Fruit fly (Drosophila melanogaster) whole organism, prepupa: ENCODE results near the gene CG17855.
A peak's percentile ranks its signal among the peaks of the same experiment; 100 is the strongest.

Source experiments
- Blimp-1 ChIP-seq: fragments of 200-800 bp; sonication (Bioruptor generic); optimal IDR thresholded peaks from 3 replicates; lab custom pipeline; 2017; ENCODE audit warnings: missing biosample characterization, missing genetic modification characterization, mild to moderate bottlenecking, moderate library complexity, missing genetic modification reagents
- CG10631 ChIP-seq: fragments of 200-800 bp; sonication (Bioruptor generic); optimal IDR thresholded peaks from 2 replicates; lab custom pipeline; 2016; ENCODE audit warnings: missing biosample characterization, missing genetic modification characterization
- CG11762 ChIP-seq: fragments of 200-800 bp; sonication (Bioruptor generic); optimal IDR thresholded peaks from 3 replicates; lab custom pipeline; 2016; ENCODE audit warnings: missing biosample characterization, missing genetic modification characterization; ENCODE audit not compliant: insufficient read depth
- CG11902 ChIP-seq: fragments of 200-800 bp; sonication (Bioruptor generic); optimal IDR thresholded peaks from 3 replicates; lab custom pipeline; 2016; ENCODE audit warnings: missing biosample characterization, missing genetic modification characterization
- CG15336 ChIP-seq: fragments of 200-800 bp; sonication (Bioruptor generic); IDR thresholded peaks from 2 replicates; pipeline ENCODE4 v1.3.6; 2022; ENCODE audit warnings: missing biosample characterization, missing genetic modification characterization
- CG1621 ChIP-seq: fragments of 200-800 bp; sonication (Bioruptor generic); optimal IDR thresholded peaks from 3 replicates; lab custom pipeline; 2018; ENCODE audit warnings: missing biosample characterization, mild to moderate bottlenecking, missing genetic modification characterization
- CG16779 ChIP-seq: fragments of 200-800 bp; sonication (Bioruptor generic); optimal IDR thresholded peaks from 3 replicates; lab custom pipeline; 2017; ENCODE audit warnings: missing biosample characterization, mild to moderate bottlenecking, missing genetic modification characterization
- CG3032 ChIP-seq: fragments of 200-800 bp; optimal IDR thresholded peaks from 2 replicates; lab custom pipeline; 2019; ENCODE audit warnings: missing biosample characterization, mild to moderate bottlenecking, missing genetic modification characterization, moderate library complexity
- CG31627 ChIP-seq: fragments of 200-800 bp; sonication (Bioruptor generic); optimal IDR thresholded peaks from 3 replicates; lab custom pipeline; 2016; ENCODE audit warnings: missing biosample characterization, missing genetic modification characterization
- CG32006 ChIP-seq: fragments of 200-800 bp; sonication (Bioruptor generic); optimal IDR thresholded peaks from 3 replicates; lab custom pipeline; 2017; ENCODE audit warnings: missing biosample characterization, mild to moderate bottlenecking, missing genetic modification characterization
- CG3919 ChIP-seq: fragments of 200-800 bp; sonication (Bioruptor generic); optimal IDR thresholded peaks from 3 replicates; lab custom pipeline; 2016; ENCODE audit warnings: missing biosample characterization, missing genetic modification characterization
- CG4318 ChIP-seq: fragments of 200-800 bp; sonication (Bioruptor generic); optimal IDR thresholded peaks from 3 replicates; lab custom pipeline; 2017; ENCODE audit warnings: missing biosample characterization, mild to moderate bottlenecking, missing genetic modification characterization
- CG6276 ChIP-seq: fragments of 200-800 bp; sonication (Bioruptor generic); optimal IDR thresholded peaks from 2 replicates; lab custom pipeline; 2017; ENCODE audit warnings: missing biosample characterization, mild to moderate bottlenecking, missing genetic modification characterization
- CG6792 ChIP-seq: fragments of 200-800 bp; sonication (Bioruptor generic); optimal IDR thresholded peaks from 3 replicates; lab custom pipeline; 2016; ENCODE audit warnings: missing biosample characterization, missing genetic modification characterization
- CG6808 ChIP-seq: fragments of 200-800 bp; sonication (Bioruptor generic); optimal IDR thresholded peaks from 3 replicates; lab custom pipeline; 2017; ENCODE audit warnings: missing biosample characterization, missing genetic modification characterization, mild to moderate bottlenecking, moderate library complexity, missing genetic modification reagents
- CG6854 ChIP-seq: fragments of 200-800 bp; sonication (Bioruptor generic); optimal IDR thresholded peaks from 2 replicates; lab custom pipeline; 2017; ENCODE audit warnings: missing biosample characterization, mild to moderate bottlenecking, missing genetic modification characterization
- CG8632 ChIP-seq: fragments of 200-800 bp; sonication (Bioruptor generic); optimal IDR thresholded peaks from 3 replicates; lab custom pipeline; 2016; ENCODE audit warnings: missing biosample characterization, missing genetic modification characterization
- Eip75B ChIP-seq: fragments of 200-800 bp; sonication (Bioruptor generic); optimal IDR thresholded peaks from 3 replicates; lab custom pipeline; 2016; ENCODE audit warnings: missing biosample characterization, missing genetic modification characterization
- Eip78C ChIP-seq: fragments of 200-800 bp; sonication (Bioruptor generic); peaks from one replicate; lab custom pipeline; 2016; ENCODE audit warnings: missing biosample characterization, missing genetic modification characterization
- Eip93F ChIP-seq: fragments of 200-800 bp; sonication (Bioruptor generic); optimal IDR thresholded peaks from 2 replicates; lab custom pipeline; 2016; ENCODE audit warnings: missing biosample characterization, mild to moderate bottlenecking, missing genetic modification characterization
- Ets21C ChIP-seq: fragments of 200-800 bp; sonication (Bioruptor generic); optimal IDR thresholded peaks from 3 replicates; lab custom pipeline; 2016; ENCODE audit warnings: missing biosample characterization, missing genetic modification characterization
- Hr4 ChIP-seq: fragments of 200-800 bp; sonication (Bioruptor generic); optimal IDR thresholded peaks from 3 replicates; lab custom pipeline; 2016; ENCODE audit warnings: missing biosample characterization, missing genetic modification characterization
- Lpt ChIP-seq: fragments of 200-800 bp; sonication (Bioruptor generic); optimal IDR thresholded peaks from 3 replicates; lab custom pipeline; 2016; ENCODE audit warnings: missing biosample characterization, missing genetic modification characterization
- Met ChIP-seq: fragments of 200-800 bp; sonication (Bioruptor generic); optimal IDR thresholded peaks from 3 replicates; lab custom pipeline; 2016; ENCODE audit warnings: missing biosample characterization, missing genetic modification characterization
- OdsH ChIP-seq: fragments of 200-800 bp; sonication (Bioruptor generic); optimal IDR thresholded peaks from 3 replicates; lab custom pipeline; 2016; ENCODE audit warnings: missing biosample characterization, missing genetic modification characterization
- Smox ChIP-seq: fragments of 200-800 bp; sonication (Bioruptor generic); optimal IDR thresholded peaks from 3 replicates; lab custom pipeline; 2016; ENCODE audit warnings: missing biosample characterization, missing genetic modification characterization
- Sox102F ChIP-seq: fragments of 200-800 bp; sonication (Bioruptor generic); optimal IDR thresholded peaks from 2 replicates; lab custom pipeline; 2016; ENCODE audit warnings: missing biosample characterization, mild to moderate bottlenecking, missing genetic modification characterization
- Sox14 ChIP-seq: fragments of 200-800 bp; sonication (Bioruptor generic); optimal IDR thresholded peaks from 3 replicates; lab custom pipeline; 2016; ENCODE audit warnings: missing biosample characterization, missing genetic modification characterization
- Sox15 ChIP-seq: fragments of 200-800 bp; sonication (Bioruptor generic); optimal IDR thresholded peaks from 3 replicates; lab custom pipeline; 2016; ENCODE audit warnings: missing biosample characterization, missing genetic modification characterization
- achi ChIP-seq: fragments of 200-800 bp; sonication (Bioruptor generic); optimal IDR thresholded peaks from 3 replicates; lab custom pipeline; 2016; ENCODE audit warnings: missing biosample characterization, missing genetic modification characterization
- cyc ChIP-seq: fragments of 200-800 bp; sonication (Bioruptor generic); optimal IDR thresholded peaks from 3 replicates; lab custom pipeline; 2016; ENCODE audit warnings: missing biosample characterization, missing genetic modification characterization
- eg ChIP-seq: fragments of 200-800 bp; sonication (Bioruptor generic); IDR thresholded peaks from 3 replicates; pipeline ENCODE4 v1.3.6; 2022; ENCODE audit warnings: missing biosample characterization, missing genetic modification characterization
- esn ChIP-seq: fragments of 200-800 bp; sonication (Bioruptor generic); optimal IDR thresholded peaks from 2 replicates; lab custom pipeline; 2016; ENCODE audit warnings: missing biosample characterization, mild to moderate bottlenecking, missing genetic modification characterization, moderate library complexity
- fd59A ChIP-seq: fragments of 200-800 bp; sonication (Bioruptor generic); optimal IDR thresholded peaks from 2 replicates; lab custom pipeline; 2017; ENCODE audit warnings: missing biosample characterization, mild to moderate bottlenecking, missing genetic modification characterization, missing genetic modification reagents
- fd85E ChIP-seq: fragments of 200-800 bp; sonication (Bioruptor generic); optimal IDR thresholded peaks from 3 replicates; lab custom pipeline; 2016; ENCODE audit warnings: missing biosample characterization, missing genetic modification characterization
- fkh ChIP-seq: fragments of 200-800 bp; sonication (Bioruptor generic); optimal IDR thresholded peaks from 3 replicates; lab custom pipeline; 2017; ENCODE audit warnings: missing biosample characterization, mild to moderate bottlenecking, missing genetic modification characterization, moderate library complexity
- lz ChIP-seq: fragments of 200-800 bp; sonication (Bioruptor generic); optimal IDR thresholded peaks from 3 replicates; lab custom pipeline; 2016; ENCODE audit warnings: missing biosample characterization, missing genetic modification characterization
- net ChIP-seq: fragments of 200-800 bp; sonication (Bioruptor generic); optimal IDR thresholded peaks from 3 replicates; lab custom pipeline; 2016; ENCODE audit warnings: missing biosample characterization, missing genetic modification characterization
- pdm3 ChIP-seq: fragments of 200-800 bp; sonication (Bioruptor generic); optimal IDR thresholded peaks from 3 replicates; lab custom pipeline; 2016; ENCODE audit warnings: missing biosample characterization, missing genetic modification characterization
- salr ChIP-seq, 2 experiments: fragments of 200-800 bp; sonication (Bioruptor generic); optimal IDR thresholded peaks; 3 replicates each; lab custom pipeline; 2016 to 2018; ENCODE audit warnings: missing biosample characterization in 2 of 2, missing genetic modification characterization in 2 of 2, mild to moderate bottlenecking in 1 of 2
- spab ChIP-seq: fragments of 200-800 bp; sonication (Bioruptor generic); optimal IDR thresholded peaks from 2 replicates; lab custom pipeline; 2017; ENCODE audit warnings: missing biosample characterization, mild to moderate bottlenecking, missing genetic modification characterization, missing genetic modification reagents
- svp ChIP-seq: fragments of 200-800 bp; sonication (Bioruptor generic); peaks from one replicate; lab custom pipeline; 2016; ENCODE audit warnings: missing biosample characterization, missing genetic modification characterization
- topi ChIP-seq: fragments of 200-800 bp; sonication (Bioruptor generic); optimal IDR thresholded peaks from 3 replicates; lab custom pipeline; 2016; ENCODE audit warnings: missing biosample characterization, missing genetic modification characterization
- vri ChIP-seq: fragments of 200-800 bp; sonication (Bioruptor generic); optimal IDR thresholded peaks from 3 replicates; lab custom pipeline; 2016; ENCODE audit warnings: missing biosample characterization, mild to moderate bottlenecking, missing genetic modification characterization

The CG17855 gene

DNA sequence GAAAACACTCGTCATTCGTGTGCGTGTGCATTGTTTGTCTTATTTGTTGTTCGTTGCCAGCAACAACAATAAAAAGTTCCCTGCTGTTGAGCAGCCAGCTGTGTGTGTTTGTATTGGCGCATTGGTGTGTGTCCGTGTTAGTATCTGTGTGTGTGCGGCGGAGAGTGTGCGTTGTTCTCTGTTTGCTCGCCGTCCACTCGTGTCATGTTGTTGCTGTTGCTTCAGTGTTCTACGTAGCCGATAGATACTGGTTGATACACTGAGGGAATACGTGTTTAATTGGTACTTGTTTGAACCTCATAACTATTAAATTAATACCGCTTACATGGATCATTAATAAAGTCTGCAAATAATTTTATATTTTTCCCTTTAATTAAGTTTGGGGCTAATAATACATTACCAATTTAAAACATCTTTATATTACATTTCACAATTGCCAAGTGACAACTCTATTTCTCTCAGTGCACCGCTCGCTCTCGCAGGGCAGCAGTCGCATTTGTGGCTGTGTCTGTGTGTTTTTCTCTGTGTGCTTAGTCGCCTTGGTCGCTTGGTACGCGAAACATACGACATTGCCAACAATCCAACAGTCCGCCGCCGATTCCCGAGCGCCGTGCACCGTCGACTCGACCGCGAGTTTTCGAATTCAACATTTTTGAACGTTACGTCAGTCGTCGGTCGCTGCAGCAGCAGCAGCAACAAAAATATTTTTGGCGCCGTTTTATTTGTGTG, 28.2 kb downstream of the CG17855 start, which contains the start of gene brwl (continued):
- TF ChIP-seq vri (GFP tag; lab: Kevin White, UChicago), result peak; percentile 97
- peak; percentile 97 for TF ChIP-seq Sox15
- TF ChIP-seq spab (GFP tag; lab: Kevin White, UChicago), result peak; percentile 99
- TF ChIP-seq Blimp-1 (GFP tag; lab: Kevin White, UChicago), result peak; percentile 93
- peak; percentile 96 for TF ChIP-seq fd85E (GFP tag; lab: Kevin White, UChicago)
- peak; percentile 99 for TF ChIP-seq CG15336
- peak; percentile 98 for TF ChIP-seq CG11762
- TF ChIP-seq esn (GFP tag; lab: Kevin White, UChicago), result peak; percentile 99
- peak; percentile 99 for TF ChIP-seq CG31627 (GFP tag; lab: Kevin White, UChicago)
- TF ChIP-seq Eip75B (GFP tag; lab: Kevin White, UChicago), result peak; percentile 99
- peak; percentile 99 for TF ChIP-seq Sox14 (GFP tag; lab: Kevin White, UChicago)
- peak; percentile 97 for TF ChIP-seq CG6808 (GFP tag; lab: Kevin White, UChicago)
- peak; percentile 99 for TF ChIP-seq CG6792 (GFP tag; lab: Kevin White, UChicago)
- peak; percentile 98 for TF ChIP-seq CG6276 (GFP tag; lab: Kevin White, UChicago)
- peak; percentile 98 for TF ChIP-seq Met
- peak; percentile 100 for TF ChIP-seq Eip78C (GFP tag; lab: Kevin White, UChicago)
- TF ChIP-seq cyc, result peak; percentile 98
- TF ChIP-seq CG3032 (tag; lab: Kevin White, UChicago), result peak; percentile 99
- peak; percentile 98 for TF ChIP-seq achi (GFP tag; lab: Kevin White, UChicago)
- peak; percentile 97 for TF ChIP-seq CG1621 (tag; lab: Kevin White, UChicago)
- TF ChIP-seq CG3919 (GFP tag; lab: Kevin White, UChicago), result peak; percentile 99
- TF ChIP-seq pdm3 (GFP tag; lab: Kevin White, UChicago), result peak; percentile 99
- TF ChIP-seq CG8632 (GFP tag; lab: Kevin White, UChicago), result peak; percentile 98
- TF ChIP-seq fkh (GFP tag; lab: Kevin White, UChicago), result peak; percentile 98
- peak; percentile 94 for TF ChIP-seq CG6854
- TF ChIP-seq net (GFP tag; lab: Kevin White, UChicago), result peak; percentile 99
- TF ChIP-seq CG16779, result peak; percentile 97
- peak; percentile 99 for TF ChIP-seq CG10631 (GFP tag; lab: Kevin White, UChicago)
- peak; percentile 99 for TF ChIP-seq lz
- TF ChIP-seq eg (GFP tag; lab: Robert Waterston, UW), result peak; percentile 99
- peak; percentile 99 for TF ChIP-seq Lpt

DNA sequence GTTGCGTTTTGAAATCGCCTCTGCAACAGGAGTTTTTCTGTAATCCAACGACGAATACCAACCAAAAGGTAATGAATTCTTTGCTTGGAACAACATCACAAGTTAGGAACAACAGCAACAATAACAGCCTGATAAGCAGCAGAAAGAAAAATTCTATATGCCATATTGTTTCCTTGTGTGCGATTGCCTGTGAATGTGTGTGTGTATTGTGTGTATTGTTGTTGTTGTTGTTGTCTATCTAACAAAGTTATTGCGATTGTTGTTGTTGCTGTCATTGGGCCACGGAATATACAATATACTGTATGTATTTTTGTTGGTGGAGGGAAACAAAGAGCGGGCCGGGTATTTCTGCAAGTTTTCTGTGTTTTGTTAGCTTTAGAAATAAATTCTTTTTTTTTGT, 28.8 kb downstream of the CG17855 start:
- no peak for TF ChIP-seq Ets21C
- no peak for TF ChIP-seq OdsH (GFP tag; lab: Kevin White, UChicago)
- TF ChIP-seq fd59A (GFP tag; lab: Kevin White, UChicago), result no peak

- peak; percentile 95 for TF ChIP-seq CG6792 (GFP tag; lab: Kevin White, UChicago)
- peak; percentile 92 for TF ChIP-seq Hr4 (GFP tag; lab: Kevin White, UChicago)
- TF ChIP-seq fkh (GFP tag; lab: Kevin White, UChicago), result peak; percentile 70
- TF ChIP-seq CG6276 (GFP tag; lab: Kevin White, UChicago), result peak; percentile 98
- peak; percentile 88 for TF ChIP-seq fd85E (GFP tag; lab: Kevin White, UChicago)
- TF ChIP-seq CG32006 (GFP tag; lab: Kevin White, UChicago), result peak; percentile 98
- TF ChIP-seq svp, result peak; percentile 97
- peak; percentile 85 for TF ChIP-seq Eip93F (GFP tag; lab: Kevin White, UChicago)
- peak; percentile 97 for TF ChIP-seq esn (GFP tag; lab: Kevin White, UChicago)
- peak; percentile 95 for TF ChIP-seq topi (GFP tag; lab: Kevin White, UChicago)
- peak; percentile 88 for TF ChIP-seq Blimp-1 (GFP tag; lab: Kevin White, UChicago)
- TF ChIP-seq CG11902, result peak; percentile 90
- peak; percentile 99 for TF ChIP-seq CG6808 (GFP tag; lab: Kevin White, UChicago)
- peak; percentile 96 for TF ChIP-seq Smox (GFP tag; lab: Kevin White, UChicago)
- peak; percentile 97 for TF ChIP-seq CG4318 (GFP tag; lab: Kevin White, UChicago)
- peak; percentile 94 for TF ChIP-seq Sox102F
- TF ChIP-seq Eip78C (GFP tag; lab: Kevin White, UChicago), result peak; percentile 99
- TF ChIP-seq CG3919 (GFP tag; lab: Kevin White, UChicago), result peak; percentile 95
- TF ChIP-seq spab (GFP tag; lab: Kevin White, UChicago), result peak; percentile 98
- TF ChIP-seq Lpt, result peak; percentile 96
- peak; percentile 96 for TF ChIP-seq CG3032 (tag; lab: Kevin White, UChicago)
- peak; percentile 81 to 99 for TF ChIP-seq salr (GFP tag; optimal IDR thresholded peaks at IDR 0.05; lab: Kevin White, UChicago)
Observed at dm6 chr2L:9569588-9570434, 29.5 kb downstream of the CG17855 start.
